Worm (Caenorhabditis elegans): ENCODE results near the gene cux-7.

The cux-7 gene

DNA sequence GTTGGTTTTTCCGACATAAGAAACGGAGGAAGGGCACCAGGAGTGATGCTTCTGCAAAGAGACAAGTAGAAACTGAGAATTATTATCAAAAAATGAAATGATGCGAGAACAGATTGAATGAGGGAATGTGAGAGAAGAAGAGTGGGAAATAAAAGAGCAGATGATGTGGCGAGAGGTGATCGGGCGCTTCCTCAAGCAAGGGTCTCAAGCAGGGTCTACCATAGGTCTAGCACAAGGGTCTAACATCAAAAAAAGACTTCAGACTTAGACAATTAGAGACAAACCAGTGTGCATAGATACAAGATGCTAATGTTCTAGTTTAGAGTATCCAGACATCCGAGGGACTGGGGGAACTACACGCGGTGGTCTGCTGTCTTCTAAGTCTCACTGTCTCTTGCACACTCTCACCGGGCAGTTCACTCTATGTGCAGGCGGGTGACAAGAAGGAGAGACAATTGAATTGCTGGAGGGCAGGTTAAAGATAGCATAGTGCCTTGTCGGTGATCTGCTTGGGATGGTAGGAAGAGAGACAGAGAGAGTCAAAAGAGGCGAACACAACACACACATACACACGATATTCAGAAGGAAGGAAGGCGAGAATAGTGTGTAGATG lies 49.5 kb upstream of the cux-7 start, which contains the start of gene R13A5.7 (continued):
- TF ChIP-seq F16B12.6 (tag; optimal IDR thresholded peaks at IDR 0.05) (peak; percentile 57), mab-9 (GFP tag; IDR thresholded peaks at IDR 0.05) (peak; percentile 57; the same call in 1 of the 2 replicates), lin-39 (tag; optimal IDR thresholded peaks at IDR 0.05) (no peak), elt-2 (tag; optimal IDR thresholded peaks at IDR 0.05) (peak; percentile 39), xbp-1 (tag; optimal IDR thresholded peaks at IDR 0.05) (peak; percentile 85), C34B4.2 (tag; optimal IDR thresholded peaks at IDR 0.05) (no peak), grh-1 (GFP tag; IDR thresholded peaks at IDR 0.05) (no peak), sox-4 (tag; optimal IDR thresholded peaks at IDR 0.05) (peak; percentile 10), C04F5.9 (tag; optimal IDR thresholded peaks at IDR 0.05) (peak; percentile 4), ztf-4 (tag; optimal IDR thresholded peaks at IDR 0.05) (peak; percentile 32), ets-5 (GFP tag; IDR thresholded peaks at IDR 0.05) (no peak), lin-35 (GFP tag; optimal IDR thresholded peaks at IDR 0.05) (peak; percentile 66 to 80), blmp-1 (tag; optimal IDR thresholded peaks at IDR 0.05) (peak; percentile 58), efl-3 (GFP tag; optimal IDR thresholded peaks at IDR 0.05) (no peak), unc-130 (tag; optimal IDR thresholded peaks at IDR 0.05) (no peak), unc-62 (GFP tag; optimal IDR thresholded peaks at IDR 0.05) (no peak), Y116A8C.19 (tag; optimal IDR thresholded peaks at IDR 0.05; ENCODE audit: borderline replicate concordance) (no peak), hpl-2 (GFP tag; optimal IDR thresholded peaks at IDR 0.05) (no peak), fkh-8 (tag; optimal IDR thresholded peaks at IDR 0.05) (peak; percentile 87), egl-27 (tag; optimal IDR thresholded peaks at IDR 0.05) (peak; percentile 25 to 61), lin-13 (GFP tag; optimal IDR thresholded peaks at IDR 0.05) (peak; percentile 36), ceh-90 (tag; optimal IDR thresholded peaks at IDR 0.05) (no peak), aly-2 (tag; optimal IDR thresholded peaks at IDR 0.05) (no peak), snu-23 (GFP tag; optimal IDR thresholded peaks at IDR 0.05) (peak; percentile 82), lin-14 (GFP tag; optimal IDR thresholded peaks at IDR 0.05) (peak; percentile 97), tbx-2 (tag; optimal IDR thresholded peaks at IDR 0.05) (peak; percentile 77), nhr-20 (tag; optimal IDR thresholded peaks at IDR 0.05) (peak; percentile 83), skn-1 (tag; optimal IDR thresholded peaks at IDR 0.05) (peak; percentile 22), fkh-4 (tag; optimal IDR thresholded peaks at IDR 0.05; ENCODE audit: borderline replicate concordance) (no peak), nhr-12 (tag; optimal IDR thresholded peaks at IDR 0.05) (no peak), vab-15 (tag; optimal IDR thresholded peaks at IDR 0.05) (no peak), ceh-63 (GFP tag; optimal IDR thresholded peaks at IDR 0.05) (no peak), lsy-2 (tag; optimal IDR thresholded peaks at IDR 0.05) (peak; percentile 68 to 86), elt-3 (tag; optimal IDR thresholded peaks at IDR 0.05) (peak in 1 of 6 experiments; percentile 20), ceh-8 (GFP tag; optimal IDR thresholded peaks at IDR 0.05) (no peak), ceh-82 (tag; optimal IDR thresholded peaks at IDR 0.05) (peak; percentile 64 to 80 (median 68)), nhr-237 (tag; optimal IDR thresholded peaks at IDR 0.05) (peak; percentile 67), nhr-19 (GFP tag; conservative IDR thresholded peaks at IDR 0.05) (peak; percentile 73), dsc-1 (tag; optimal IDR thresholded peaks at IDR 0.05) (peak; percentile 59), nhr-47 (tag; optimal IDR thresholded peaks at IDR 0.05) (peak; percentile 84), sup-37 (GFP tag; optimal IDR thresholded peaks at IDR 0.05) (no peak), nhr-84 (tag; optimal IDR thresholded peaks at IDR 0.05) (no peak), nhr-85 (tag) (peak; percentile 82), lin-15B (tag; optimal IDR thresholded peaks at IDR 0.05) (peak; percentile 31), unc-86 (tag; optimal IDR thresholded peaks at IDR 0.05) (peak; percentile 73), irx-1 (tag; optimal IDR thresholded peaks at IDR 0.05) (peak; percentile 58), unc-30 (tag; optimal IDR thresholded peaks at IDR 0.05) (no peak), fos-1 (tag; optimal IDR thresholded peaks at IDR 0.05) (peak; percentile 47), mdl-1 (tag; optimal IDR thresholded peaks at IDR 0.05) (peak in 1 of 2 experiments; percentile 89), fkh-10 (GFP tag; optimal IDR thresholded peaks at IDR 0.05) (peak; percentile 40), swsn-7 (tag; optimal IDR thresholded peaks at IDR 0.05) (peak; percentile 83), ama-1 (optimal IDR thresholded peaks at IDR 0.05) (no peak), nhr-28 (tag; optimal IDR thresholded peaks at IDR 0.05) (no peak)
